Worm (Caenorhabditis elegans) whole organism, young adult: ENCODE results near the gene chil-3.

Experiments used
- C06A6.2 ChIP-seq: fragments of 200-800 bp; sonication (Bioruptor generic); conservative IDR thresholded peaks from 2 replicates; pipeline ENCODE4 v1.3.6; 2022; ENCODE audit warnings: missing genetic modification characterization, missing compliant biosample characterization
- D2030.7 ChIP-seq: fragments of 200-800 bp; sonication (Bioruptor generic); IDR thresholded peaks from 2 replicates; pipeline ENCODE4 v1.3.6; 2022; ENCODE audit warnings: missing genetic modification reagents, missing genetic modification characterization, missing compliant biosample characterization
- F10E7.11 ChIP-seq: sonication (generic microtip); optimal IDR thresholded peaks from 2 replicates; lab custom pipeline; 2017; ENCODE audit warnings: mild to moderate bottlenecking, missing genetic modification characterization, moderate library complexity, missing compliant biosample characterization
- F22D6.2 ChIP-seq: sonication (generic microtip); optimal IDR thresholded peaks from 2 replicates; lab custom pipeline; 2016; ENCODE audit warnings: mild to moderate bottlenecking, missing genetic modification characterization, missing compliant biosample characterization
- F33H1.4 ChIP-seq: fragments of 200-800 bp; sonication (Bioruptor generic); IDR thresholded peaks from 2 replicates; pipeline ENCODE4 v1.3.6; 2022; ENCODE audit warnings: missing genetic modification reagents, missing genetic modification characterization, missing compliant biosample characterization
- F49E8.2 ChIP-seq: sonication (generic microtip); optimal IDR thresholded peaks from 3 replicates; lab custom pipeline; 2017; ENCODE audit warnings: missing genetic modification characterization, mild to moderate bottlenecking, missing compliant biosample characterization, antibody characterized with exemption, moderate library complexity; ENCODE audit not compliant: insufficient read depth
- K11D2.4 ChIP-seq: fragments of 200-800 bp; sonication (Bioruptor generic); IDR thresholded peaks from 2 replicates; pipeline ENCODE4 v1.3.6; 2022; ENCODE audit warnings: missing genetic modification reagents, missing genetic modification characterization, missing compliant biosample characterization
- K12H6.12 ChIP-seq: fragments of 200-800 bp; sonication (Bioruptor generic); optimal IDR thresholded peaks from 2 replicates; lab custom pipeline; 2018; ENCODE audit warnings: mild to moderate bottlenecking, missing genetic modification characterization, missing compliant biosample characterization
- T07F8.4 ChIP-seq: sonication (generic microtip); optimal IDR thresholded peaks from 2 replicates; lab custom pipeline; 2016; ENCODE audit warnings: mild to moderate bottlenecking, missing genetic modification characterization, moderate library complexity, missing compliant biosample characterization
- T26A5.8 ChIP-seq: sonication (generic microtip); optimal IDR thresholded peaks from 2 replicates; lab custom pipeline; 2016; ENCODE audit warnings: missing genetic modification characterization, missing compliant biosample characterization
- Y56A3A.18 ChIP-seq: fragments of 200-800 bp; sonication (Bioruptor generic); IDR thresholded peaks from 2 replicates; pipeline ENCODE4 v1.3.6; 2022; ENCODE audit warnings: missing genetic modification reagents, missing genetic modification characterization, missing compliant biosample characterization
- Y67H2A.10 ChIP-seq: fragments of 200-800 bp; sonication (Bioruptor generic); conservative IDR thresholded peaks from 2 replicates; pipeline ENCODE4 v1.3.6; 2022; ENCODE audit warnings: missing genetic modification reagents, missing genetic modification characterization, missing compliant biosample characterization
- ZK185.1 ChIP-seq: sonication (generic microtip); optimal IDR thresholded peaks from 2 replicates; lab custom pipeline; 2016; ENCODE audit warnings: mild to moderate bottlenecking, missing genetic modification characterization, missing compliant biosample characterization; ENCODE audit not compliant: poor library complexity, severe bottlenecking
- attf-5 ChIP-seq: fragments of 200-800 bp; sonication (Bioruptor generic); optimal IDR thresholded peaks from 2 replicates; lab custom pipeline; 2018; ENCODE audit warnings: mild to moderate bottlenecking, missing genetic modification characterization, missing compliant biosample characterization
- attf-6 ChIP-seq: fragments of 200-800 bp; sonication (Bioruptor generic); IDR thresholded peaks from 2 replicates; pipeline ENCODE4 v1.3.6; 2022; ENCODE audit warnings: missing genetic modification reagents, missing genetic modification characterization, missing compliant biosample characterization
- bed-1 ChIP-seq: fragments of 200-800 bp; sonication (Bioruptor generic); IDR thresholded peaks from 2 replicates; pipeline ENCODE4 v1.3.6; 2022; ENCODE audit warnings: missing genetic modification reagents, missing genetic modification characterization, missing compliant biosample characterization
- ceh-100 ChIP-seq: fragments of 200-800 bp; sonication (Bioruptor generic); IDR thresholded peaks from 2 replicates; pipeline ENCODE4 v1.3.6; 2022; ENCODE audit warnings: missing genetic modification reagents, missing genetic modification characterization, missing compliant biosample characterization
- ceh-91 ChIP-seq: fragments of 200-800 bp; sonication (Bioruptor generic); IDR thresholded peaks from 2 replicates; pipeline ENCODE4 v1.3.6; 2022; ENCODE audit warnings: missing genetic modification reagents, missing genetic modification characterization, missing compliant biosample characterization
- chd-7 ChIP-seq: sonication (generic microtip); optimal IDR thresholded peaks from 2 replicates; lab custom pipeline; 2016; ENCODE audit warnings: mild to moderate bottlenecking, missing genetic modification characterization, moderate library complexity, missing compliant biosample characterization
- die-1 ChIP-seq: sonication (generic microtip); optimal IDR thresholded peaks from 2 replicates; lab custom pipeline; 2016; ENCODE audit warnings: missing genotype, mild to moderate bottlenecking, missing genetic modification characterization, missing compliant biosample characterization
- dpff-1 ChIP-seq: sonication (generic microtip); optimal IDR thresholded peaks from 2 replicates; lab custom pipeline; 2017; ENCODE audit warnings: mild to moderate bottlenecking, missing genetic modification characterization, missing compliant biosample characterization
- ekl-4 ChIP-seq: fragments of 200-800 bp; sonication (Bioruptor generic); IDR thresholded peaks from 2 replicates; pipeline ENCODE4 v1.3.6; 2022; ENCODE audit warnings: missing genetic modification reagents, missing genetic modification characterization, missing compliant biosample characterization
- hlh-12 ChIP-seq: sonication (generic microtip); optimal IDR thresholded peaks from 2 replicates; lab custom pipeline; 2016; ENCODE audit warnings: missing genetic modification characterization, missing compliant biosample characterization
- let-607 ChIP-seq, 2 experiments: fragments of 200-800 bp in 1 of 2; sonication (Bioruptor generic) in 1 of 2; sonication (generic microtip) in 1 of 2; optimal IDR thresholded peaks; 2 replicates each; lab custom pipeline; 2016 to 2018; ENCODE audit warnings: mild to moderate bottlenecking in 2 of 2, missing compliant biosample characterization in 2 of 2, missing genetic modification characterization in 2 of 2, moderate library complexity in 2 of 2, missing genotype in 1 of 2
- lin-40 ChIP-seq: sonication (generic microtip); optimal IDR thresholded peaks from 2 replicates; lab custom pipeline; 2016; ENCODE audit warnings: missing genetic modification characterization, mild to moderate bottlenecking, missing compliant biosample characterization, missing genotype, missing genetic modification reagents
- lsl-1 ChIP-seq: fragments of 200-800 bp; sonication (Bioruptor generic); optimal IDR thresholded peaks from 2 replicates; lab custom pipeline; 2018; ENCODE audit warnings: mild to moderate bottlenecking, missing genetic modification characterization, moderate library complexity, missing compliant biosample characterization
- lsy-27 ChIP-seq: sonication (generic microtip); optimal IDR thresholded peaks from 2 replicates; lab custom pipeline; 2017; ENCODE audit warnings: missing genetic modification characterization, mild to moderate bottlenecking, missing compliant biosample characterization, antibody characterized with exemption, missing genotype, borderline replicate concordance; ENCODE audit not compliant: insufficient read depth
- madf-6 ChIP-seq: fragments of 200-800 bp; sonication (Bioruptor generic); IDR thresholded peaks from 2 replicates; pipeline ENCODE4 v1.3.6; 2022; ENCODE audit warnings: missing genetic modification reagents, missing genetic modification characterization, missing compliant biosample characterization
- madf-8 ChIP-seq: fragments of 200-800 bp; sonication (Bioruptor generic); conservative IDR thresholded peaks from 2 replicates; pipeline ENCODE4 v1.3.6; 2022; ENCODE audit warnings: missing genetic modification reagents, missing genetic modification characterization, missing compliant biosample characterization
- mxl-1 ChIP-seq: sonication (generic microtip); optimal IDR thresholded peaks from 2 replicates; lab custom pipeline; 2016; ENCODE audit warnings: missing genetic modification characterization, missing compliant biosample characterization
- nfya-1 ChIP-seq: sonication (generic microtip); optimal IDR thresholded peaks from 2 replicates; lab custom pipeline; 2017; ENCODE audit warnings: antibody characterized with exemption, missing compliant biosample characterization, missing genetic modification characterization, borderline replicate concordance; ENCODE audit not compliant: insufficient read depth
- nfya-2 ChIP-seq: fragments of 200-800 bp; sonication (Bioruptor generic); IDR thresholded peaks from 2 replicates; pipeline ENCODE4 v1.3.6; 2022; ENCODE audit warnings: missing genetic modification reagents, missing genetic modification characterization, missing compliant biosample characterization
- nfyb-1 ChIP-seq: fragments of 200-800 bp; sonication (Bioruptor generic); IDR thresholded peaks from 2 replicates; pipeline ENCODE4 v1.3.6; 2022; ENCODE audit warnings: missing genetic modification reagents, missing genetic modification characterization, missing compliant biosample characterization
- nhr-179 ChIP-seq: sonication (generic microtip); optimal IDR thresholded peaks from 2 replicates; lab custom pipeline; 2016; ENCODE audit warnings: mild to moderate bottlenecking, missing genetic modification characterization, missing compliant biosample characterization
- pha-4 ChIP-seq: fragments of 150-350 bp; sonication (generic microtip); optimal IDR thresholded peaks from 2 replicates; lab custom pipeline; 2014; ENCODE audit warnings: missing biosample characterization, missing genetic modification reagents, missing genetic modification characterization
- repo-1 ChIP-seq: sonication (generic microtip); optimal IDR thresholded peaks from 2 replicates; lab custom pipeline; 2017; ENCODE audit warnings: mild to moderate bottlenecking, missing genetic modification characterization, missing compliant biosample characterization
- rpc-1 ChIP-seq, 2 experiments: fragments of 150-350 bp in 1 of 2; sonication (generic microtip) in 1 of 2; optimal IDR thresholded peaks; 2 replicates each; lab custom pipeline; 2014 to 2018; ENCODE audit warnings: missing biosample characterization in 1 of 2, missing genetic modification characterization in 1 of 2, missing genetic modification reagents in 1 of 2, missing genotype in 1 of 2
- snpc-1.1 ChIP-seq: sonication (generic microtip); optimal IDR thresholded peaks from 2 replicates; lab custom pipeline; 2017; ENCODE audit warnings: missing genetic modification characterization, mild to moderate bottlenecking, missing compliant biosample characterization, antibody characterized with exemption, moderate library complexity, missing genotype, missing genetic modification reagents; ENCODE audit not compliant: insufficient read depth
- snpc-3.4 ChIP-seq: sonication (generic microtip); optimal IDR thresholded peaks from 2 replicates; lab custom pipeline; 2017; ENCODE audit warnings: missing genetic modification characterization, mild to moderate bottlenecking, missing compliant biosample characterization, antibody characterized with exemption, moderate library complexity, missing genotype, missing genetic modification reagents
- tlf-1 ChIP-seq: fragments of 200-800 bp; sonication (Bioruptor generic); optimal IDR thresholded peaks from 2 replicates; lab custom pipeline; 2018; ENCODE audit warnings: mild to moderate bottlenecking, missing genetic modification characterization, missing compliant biosample characterization
- xnd-1 ChIP-seq: sonication (generic microtip); optimal IDR thresholded peaks from 2 replicates; lab custom pipeline; 2016; ENCODE audit warnings: missing genotype, missing genetic modification reagents, missing genetic modification characterization, missing compliant biosample characterization
- ztf-3 ChIP-seq: fragments of 200-800 bp; sonication (Bioruptor generic); optimal IDR thresholded peaks from 2 replicates; lab custom pipeline; 2018; ENCODE audit warnings: mild to moderate bottlenecking, missing genetic modification characterization, missing compliant biosample characterization

Gene chil-3

DNA sequence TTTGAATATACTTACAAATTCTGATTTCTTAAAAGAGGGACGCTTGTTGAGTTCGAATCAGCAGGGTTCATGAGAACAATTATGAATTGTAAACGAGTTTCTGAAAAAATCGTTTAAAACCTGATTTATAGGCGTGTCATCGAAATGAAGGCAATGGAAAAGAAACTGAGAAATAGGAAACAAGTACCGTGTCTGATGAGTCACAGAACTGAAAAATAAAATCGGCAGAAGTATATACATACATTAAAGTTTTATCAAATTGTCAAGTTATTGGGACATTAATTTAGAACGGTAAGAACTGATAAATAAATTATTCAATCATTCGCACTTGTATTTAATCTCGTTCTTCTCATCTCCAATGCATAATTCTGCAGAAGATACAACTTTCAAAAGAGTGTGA lies 16.1 kb downstream of the chil-3 start, which contains the start of gene chil-9:
Gene chil-9, minus strand, starts transcription at position 101 of the 400 bp plus-strand sequence.
- TF ChIP-seq D2030.7 (GFP tag; lab: Robert Waterston, UW) (no peak), bed-1 (GFP tag; lab: Robert Waterston, UW) (no peak), snpc-3.4 (no peak), hlh-12 (tag; lab: Kevin White, UChicago) (no peak), F49E8.2 (no peak), repo-1 (tag; lab: Kevin White, UChicago) (no peak), chd-7 (tag; lab: Kevin White, UChicago) (no peak), nfya-2 (no peak), ceh-91 (GFP tag; lab: Robert Waterston, UW) (no peak)

- TF ChIP-seq F22D6.2 (tag; lab: Kevin White, UChicago) = no peak
- no peak for TF ChIP-seq T26A5.8 (tag; lab: Kevin White, UChicago)
- TF ChIP-seq ceh-100 (GFP tag; lab: Robert Waterston, UW) = no peak
- peak; percentile 87 for TF ChIP-seq lsl-1 (GFP tag; lab: Kevin White, UChicago)
- TF ChIP-seq Y67H2A.10 (GFP tag; lab: Robert Waterston, UW) = no peak
- TF ChIP-seq madf-6 (GFP tag; lab: Robert Waterston, UW) = peak; percentile 96
- peak; percentile 81 for TF ChIP-seq F33H1.4
- no peak for TF ChIP-seq dpff-1
- no peak for TF ChIP-seq lsy-27
- TF ChIP-seq ZK185.1 = no peak
- TF ChIP-seq madf-8 (GFP tag; lab: Robert Waterston, UW) = peak; percentile 88
- TF ChIP-seq attf-5 (GFP tag; lab: Kevin White, UChicago) = no peak
- TF ChIP-seq F10E7.11 (tag; lab: Kevin White, UChicago) = no peak
- no peak for TF ChIP-seq nfya-1 (tag; lab: Kevin White, UChicago)
- TF ChIP-seq xnd-1 = peak; percentile 79
- TF ChIP-seq T07F8.4 (tag; lab: Kevin White, UChicago) = no peak
- TF ChIP-seq Y56A3A.18 (GFP tag; lab: Robert Waterston, UW) = no peak
Measured at ce11 chrII:9841985-9842505, 19.2 kb downstream of the chil-3 start, which contains the start of gene rnh-1.2. Gene rnh-1.2, minus strand, starts transcription at chrII:9842035.

- TF ChIP-seq snpc-1.1 (no peak), let-607 (tag; optimal IDR thresholded peaks at IDR 0.05; lab: Kevin White, UChicago) (no peak), ceh-100 (GFP tag; lab: Robert Waterston, UW) (no peak), rpc-1 (optimal IDR thresholded peaks at IDR 0.05; lab: Kevin White, UChicago) (no peak), rpc-1 (tag; optimal IDR thresholded peaks at IDR 0.05; lab: Kevin White, UChicago) (no peak), lin-40 (tag; lab: Kevin White, UChicago) (no peak)
Measured at ce11 chrII:9840313-9840712, 21.0 kb downstream of the chil-3 start, which contains the start of gene ZK938.11. Gene ZK938.11, minus strand, starts transcription at chrII:9840413.

- no peak for TF ChIP-seq attf-6 (GFP tag; lab: Robert Waterston, UW)
- TF ChIP-seq tlf-1 (GFP tag; lab: Kevin White, UChicago) = no peak
- no peak for TF ChIP-seq pha-4 (tag; lab: Kevin White, UChicago)
- no peak for TF ChIP-seq snpc-1.1
- no peak for TF ChIP-seq nhr-179 (tag; lab: Kevin White, UChicago)
- TF ChIP-seq K12H6.12 = no peak
- TF ChIP-seq repo-1 (tag; lab: Kevin White, UChicago) = no peak
- TF ChIP-seq C06A6.2 (GFP tag; lab: Robert Waterston, UW) = no peak
- no peak for TF ChIP-seq F10E7.11 (tag; lab: Kevin White, UChicago)
- TF ChIP-seq ekl-4 (GFP tag; lab: Robert Waterston, UW) = no peak
- no peak for TF ChIP-seq mxl-1 (tag; lab: Kevin White, UChicago)
- no peak for TF ChIP-seq bed-1 (GFP tag; lab: Robert Waterston, UW)
- no peak for TF ChIP-seq die-1 (tag; lab: Kevin White, UChicago)
- no peak for TF ChIP-seq K11D2.4
- no peak for TF ChIP-seq ztf-3 (GFP tag; lab: Kevin White, UChicago)
- no peak for TF ChIP-seq nfyb-1 (GFP tag; lab: Robert Waterston, UW)
Measured at ce11 chrII:9838260-9838935, 22.9 kb downstream of the chil-3 start, which contains the start of gene arrd-4. Gene arrd-4, minus strand, starts transcription at chrII:9838310.
